Fruit fly (Drosophila melanogaster) whole organism, pupa: ENCODE results near the gene Obp19a.
"Not testable (repeated sequence)": the region's sequence is repeated elsewhere in the genome, so short reads cannot be mapped to it uniquely, and the experiment has no call there.

Source experiments
- CG10348 ChIP-seq: fragments of 200-800 bp; sonication (Bioruptor generic); IDR thresholded peaks from 2 replicates; pipeline ENCODE4 v1.3.6; 2022; ENCODE audit warnings: missing biosample characterization, missing genetic modification characterization
- CG12605 ChIP-seq: fragments of 200-800 bp; sonication (Bioruptor generic); IDR thresholded peaks from 2 replicates; pipeline ENCODE4 v1.3.6; 2022; ENCODE audit warnings: missing biosample characterization, missing genetic modification characterization
- CG13204 ChIP-seq: fragments of 200-800 bp; sonication (Bioruptor generic); optimal IDR thresholded peaks from 2 replicates; lab custom pipeline; 2018; ENCODE audit warnings: missing biosample characterization, mild to moderate bottlenecking, missing genetic modification characterization, moderate library complexity
- CG14655 ChIP-seq: fragments of 200-800 bp; sonication (Bioruptor generic); optimal IDR thresholded peaks from 3 replicates; lab custom pipeline; 2017; ENCODE audit warnings: mild to moderate bottlenecking, missing biosample characterization, missing genetic modification reagents, missing genetic modification characterization
- CG15710 ChIP-seq: fragments of 200-800 bp; sonication (Bioruptor generic); optimal IDR thresholded peaks from 2 replicates; lab custom pipeline; 2018; ENCODE audit warnings: missing biosample characterization, mild to moderate bottlenecking, missing genetic modification characterization, moderate library complexity
- CG17806 ChIP-seq: fragments of 200-800 bp; sonication (Bioruptor generic); optimal IDR thresholded peaks from 2 replicates; lab custom pipeline; 2018; ENCODE audit warnings: missing biosample characterization, mild to moderate bottlenecking, missing genetic modification characterization, moderate library complexity
- CG32121 ChIP-seq: fragments of 200-800 bp; sonication (Bioruptor generic); IDR thresholded peaks from 2 replicates; pipeline ENCODE4 v1.3.6; 2022; ENCODE audit warnings: missing biosample characterization, missing genetic modification characterization
- CG34367 ChIP-seq: fragments of 200-800 bp; sonication (Bioruptor generic); optimal IDR thresholded peaks from 2 replicates; lab custom pipeline; 2018; ENCODE audit warnings: missing biosample characterization, mild to moderate bottlenecking, missing genetic modification characterization
- CG4496 ChIP-seq: fragments of 200-800 bp; sonication (Bioruptor generic); IDR thresholded peaks from 3 replicates; pipeline ENCODE4 v1.3.6; 2022; ENCODE audit warnings: missing biosample characterization, missing genetic modification characterization
- CG8159 ChIP-seq: fragments of 200-800 bp; sonication (Bioruptor generic); optimal IDR thresholded peaks from 3 replicates; lab custom pipeline; 2018; ENCODE audit warnings: missing biosample characterization, mild to moderate bottlenecking, missing genetic modification characterization, moderate library complexity
- CG8301 ChIP-seq: fragments of 200-800 bp; sonication (Bioruptor generic); optimal IDR thresholded peaks from 2 replicates; lab custom pipeline; 2018; ENCODE audit warnings: missing biosample characterization, mild to moderate bottlenecking, missing genetic modification characterization
- CG9948 ChIP-seq: fragments of 200-800 bp; sonication (Bioruptor generic); optimal IDR thresholded peaks from 2 replicates; lab custom pipeline; 2018; ENCODE audit warnings: missing biosample characterization, mild to moderate bottlenecking, missing genetic modification characterization, moderate library complexity
- D1 ChIP-seq: fragments of 200-800 bp; sonication (Bioruptor generic); optimal IDR thresholded peaks from 2 replicates; lab custom pipeline; 2018; ENCODE audit warnings: missing biosample characterization, mild to moderate bottlenecking, missing genetic modification characterization, moderate library complexity
- EcR ChIP-seq: fragments of 200-800 bp; sonication (Bioruptor generic); optimal IDR thresholded peaks from 3 replicates; lab custom pipeline; 2019; ENCODE audit warnings: missing biosample characterization, missing genetic modification characterization, mild to moderate bottlenecking, moderate library complexity, missing genetic modification reagents
- Ets98B ChIP-seq: fragments of 200-800 bp; sonication (Bioruptor generic); IDR thresholded peaks from 2 replicates; pipeline ENCODE4 v1.3.6; 2022; ENCODE audit warnings: missing biosample characterization, missing genetic modification characterization
- Pif1A ChIP-seq: fragments of 200-800 bp; sonication (Bioruptor generic); optimal IDR thresholded peaks from 3 replicates; lab custom pipeline; 2016; ENCODE audit warnings: missing biosample characterization, missing genetic modification characterization
- Pif1B ChIP-seq: fragments of 200-800 bp; sonication (Bioruptor generic); optimal IDR thresholded peaks from 3 replicates; lab custom pipeline; 2016; ENCODE audit warnings: missing biosample characterization, missing genetic modification characterization
- Snoo ChIP-seq: fragments of 200-800 bp; sonication (Bioruptor generic); optimal IDR thresholded peaks from 3 replicates; lab custom pipeline; 2017; ENCODE audit warnings: missing biosample characterization, mild to moderate bottlenecking, missing genetic modification characterization, inconsistent platforms
- fd96Ca ChIP-seq: fragments of 200-800 bp; sonication (Bioruptor generic); IDR thresholded peaks from 3 replicates; pipeline ENCODE4 v1.3.6; 2022; ENCODE audit warnings: missing biosample characterization, missing genetic modification characterization
- gl ChIP-seq: fragments of 200-800 bp; sonication (Bioruptor generic); optimal IDR thresholded peaks from 2 replicates; lab custom pipeline; 2018; ENCODE audit warnings: missing biosample characterization, mild to moderate bottlenecking, missing genetic modification characterization
- rn ChIP-seq: fragments of 200-800 bp; sonication (Bioruptor generic); IDR thresholded peaks from 2 replicates; pipeline ENCODE4 v1.3.6; 2022; ENCODE audit warnings: missing biosample characterization, missing genetic modification characterization

Gene Obp19a

DNA sequence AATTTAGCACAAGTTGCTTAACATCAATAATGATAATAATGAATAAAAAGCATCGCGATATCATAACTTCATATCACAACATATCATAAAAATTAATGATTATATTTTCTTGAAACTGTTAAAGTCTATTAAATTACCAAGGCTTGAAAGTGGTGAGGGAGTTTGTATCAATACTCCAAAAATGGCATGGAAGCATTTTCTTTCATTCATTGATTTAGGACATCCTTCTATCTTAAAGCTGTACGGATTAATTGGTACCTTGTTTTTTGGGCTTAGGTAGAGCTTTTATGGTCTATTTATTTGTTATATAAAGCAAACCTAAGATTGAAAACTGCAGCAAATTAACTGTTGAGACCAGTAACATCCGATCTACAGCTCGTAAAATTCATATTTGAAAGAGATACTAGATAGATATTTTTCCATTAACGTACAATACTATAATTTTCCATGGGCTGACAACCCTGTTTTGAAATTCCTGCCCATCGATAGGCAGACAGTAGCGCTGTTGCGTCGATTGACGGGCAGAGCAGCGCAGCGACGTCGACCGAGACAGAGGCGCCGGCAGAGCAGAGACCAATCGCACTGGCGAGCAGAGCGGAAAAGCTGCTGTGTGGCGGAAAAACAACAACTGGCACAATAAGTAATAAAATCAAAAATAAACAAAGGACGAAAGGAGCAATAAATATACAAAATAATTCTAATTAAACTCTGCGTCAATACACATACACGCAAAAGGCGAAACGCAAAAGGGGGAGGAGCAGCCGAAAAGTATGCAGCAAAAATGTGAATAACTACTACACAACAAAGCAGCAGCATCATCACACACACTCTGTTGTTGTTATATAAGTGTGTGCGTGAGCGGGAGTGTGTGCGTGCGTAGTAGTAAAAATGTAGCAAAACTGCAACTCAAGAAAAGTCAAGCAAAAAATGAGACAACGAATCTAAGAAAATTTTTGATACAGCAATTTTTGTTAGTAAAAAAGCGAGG lies 18.1 kb downstream of the Obp19a start, which contains the start of gene CG1695:
Gene CG1695 (plus strand): TSS at position 606 of the 988 bp plus-strand sequence.
- TF ChIP-seq rn (GFP tag; lab: Robert Waterston, UW) (no peak), Snoo (no peak), CG12605 (GFP tag; lab: Robert Waterston, UW) (no peak), CG8159 (tag; lab: Kevin White, UChicago) (peak; percentile 6), fd96Ca (GFP tag; lab: Robert Waterston, UW) (no peak), CG9948 (no peak), Pif1B (GFP tag; lab: Kevin White, UChicago) (no peak), Ets98B (no peak), CG15710 (no peak), EcR (GFP tag; lab: Kevin White, UChicago) (no peak), CG10348 (no peak), CG13204 (GFP tag; lab: Kevin White, UChicago) (no peak), D1 (no peak), CG34367 (tag; lab: Kevin White, UChicago) (no peak), CG8301 (tag; lab: Kevin White, UChicago) (no peak), CG14655 (peak; percentile 18), CG17806 (tag; lab: Kevin White, UChicago) (no peak), Pif1A (GFP tag; lab: Kevin White, UChicago) (peak; percentile 2), gl (tag; lab: Kevin White, UChicago) (no peak), CG32121 (GFP tag; lab: Robert Waterston, UW) (no peak), CG4496 (GFP tag; lab: Robert Waterston, UW) (peak; percentile 15; the same call in 1 of the 3 replicates)

- no peak for TF ChIP-seq CG13204 (GFP tag; lab: Kevin White, UChicago)
- no peak for TF ChIP-seq Pif1A (GFP tag; lab: Kevin White, UChicago)
- no peak for TF ChIP-seq CG34367 (tag; lab: Kevin White, UChicago)
- TF ChIP-seq Snoo = no peak
- TF ChIP-seq D1 = no peak
- TF ChIP-seq gl (tag; lab: Kevin White, UChicago) = no peak
- TF ChIP-seq EcR (GFP tag; lab: Kevin White, UChicago) = no peak
- no peak for TF ChIP-seq CG8301 (tag; lab: Kevin White, UChicago)
- TF ChIP-seq CG14655 = no peak
- no peak for TF ChIP-seq CG9948
- TF ChIP-seq CG8159 (tag; lab: Kevin White, UChicago) = no peak
- no peak for TF ChIP-seq CG32121 (GFP tag; lab: Robert Waterston, UW)
- TF ChIP-seq CG12605 (GFP tag; lab: Robert Waterston, UW) = no peak
- no peak for TF ChIP-seq Pif1B (GFP tag; lab: Kevin White, UChicago)
- no peak for TF ChIP-seq CG4496 (GFP tag; lab: Robert Waterston, UW)
- TF ChIP-seq Ets98B = no peak
- TF ChIP-seq rn (GFP tag; lab: Robert Waterston, UW) = no peak
- TF ChIP-seq CG15710 = no peak
- no peak for TF ChIP-seq CG10348
- TF ChIP-seq fd96Ca (GFP tag; lab: Robert Waterston, UW) = no peak
- TF ChIP-seq, all 21 proteins: peak for 0
These were observed 19.0 kb downstream of the Obp19a start for dm6 chrX:20434534-20434933.

DNA sequence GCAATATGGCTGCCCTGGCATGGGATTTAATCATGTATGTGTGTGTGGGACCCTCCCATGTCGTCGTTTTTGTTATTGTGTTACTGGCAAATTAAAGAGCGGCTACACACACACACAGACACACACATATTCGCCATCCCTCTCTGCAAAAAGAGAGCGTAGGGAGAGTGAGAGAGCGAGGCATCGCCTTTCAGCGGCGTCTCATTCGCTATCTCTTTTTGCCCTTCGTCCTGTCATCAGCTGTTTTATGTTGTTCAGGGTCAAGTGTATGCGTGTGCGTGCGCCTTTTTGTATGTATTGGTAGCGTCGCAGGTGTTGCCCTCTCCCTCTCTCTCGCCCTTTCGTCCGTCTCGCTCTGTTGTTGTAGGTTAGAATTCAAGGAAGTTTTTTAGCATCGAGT lies 21.3 kb downstream of the Obp19a start:
- TF ChIP-seq CG15710 = no peak
- TF ChIP-seq CG13204 (GFP tag; lab: Kevin White, UChicago) = no peak
- no peak for TF ChIP-seq CG8159 (tag; lab: Kevin White, UChicago)
- no peak for TF ChIP-seq CG17806 (tag; lab: Kevin White, UChicago)
- no peak for TF ChIP-seq Pif1B (GFP tag; lab: Kevin White, UChicago)
- TF ChIP-seq CG34367 (tag; lab: Kevin White, UChicago) = no peak
- no peak for TF ChIP-seq CG4496 (GFP tag; lab: Robert Waterston, UW)
- TF ChIP-seq CG10348 = no peak
- no peak for TF ChIP-seq EcR (GFP tag; lab: Kevin White, UChicago)
- no peak for TF ChIP-seq gl (tag; lab: Kevin White, UChicago)

DNA sequence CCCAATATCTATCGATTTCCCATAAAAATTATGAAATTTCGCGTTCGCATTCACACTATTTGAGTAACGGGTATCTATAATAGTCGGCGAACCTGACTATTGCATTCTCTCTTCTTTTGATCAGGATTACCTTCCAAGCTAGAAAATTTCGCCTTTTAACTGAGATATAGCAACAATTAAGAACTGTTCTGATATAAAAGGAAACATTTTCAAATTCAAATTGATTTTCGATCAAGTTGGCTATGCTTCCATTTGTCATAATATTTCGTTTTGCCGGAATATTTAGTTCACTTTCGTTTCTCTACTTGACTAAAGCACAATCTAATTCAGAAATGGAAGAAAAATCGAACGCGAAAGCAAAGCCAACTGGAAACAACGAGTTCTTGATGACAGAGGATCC lies 30.5 kb downstream of the Obp19a start, which contains the start of gene CG42578:
Gene CG42578 (plus strand): TSS at position 301 of the 400 bp plus-strand sequence.
- TF ChIP-seq CG9948; CG17806 (tag; lab: Kevin White, UChicago); Pif1B (GFP tag; lab: Kevin White, UChicago): not testable (repeated sequence)

DNA sequence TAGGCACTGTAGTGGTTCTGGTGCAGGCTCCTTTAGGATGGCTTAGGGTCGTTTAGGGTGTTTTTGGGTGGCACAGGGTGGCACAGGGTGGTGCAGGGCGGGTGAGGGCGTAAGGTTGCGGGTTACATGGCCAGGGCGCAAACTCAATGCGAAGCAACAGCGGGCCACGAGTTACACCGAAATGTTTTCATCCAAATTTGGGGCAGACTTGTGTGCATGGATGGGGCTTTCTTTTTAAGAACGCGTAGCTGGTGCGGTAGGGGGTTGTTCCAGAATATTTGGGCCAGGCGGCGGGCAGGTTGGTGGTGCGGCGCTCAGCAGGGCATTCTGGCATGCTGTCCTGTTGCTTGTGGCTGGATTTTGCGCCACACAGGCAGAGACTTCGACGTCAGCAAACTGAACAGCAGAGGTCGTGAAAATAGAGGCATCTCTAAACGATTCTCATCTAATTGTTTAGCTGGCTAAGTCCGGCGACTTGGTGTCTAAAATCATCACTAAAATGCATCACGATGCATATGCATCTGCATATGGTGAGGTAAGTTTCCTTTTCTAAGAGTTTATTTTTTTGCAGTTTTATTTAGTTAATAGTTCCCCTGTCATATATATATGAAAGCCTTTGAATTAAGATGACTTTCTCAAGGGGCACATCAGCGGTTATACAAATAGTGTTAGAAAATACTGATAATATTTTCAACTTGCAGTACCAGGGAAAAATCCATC lies 32.5 kb downstream of the Obp19a start:
- TF ChIP-seq CG32121 (GFP tag; lab: Robert Waterston, UW) = no peak
- TF ChIP-seq CG15710 = no peak
- TF ChIP-seq CG8159 (tag; lab: Kevin White, UChicago) = peak; percentile 31
- TF ChIP-seq CG14655 = peak; percentile 12
